Worm (Caenorhabditis elegans): ENCODE results near the gene F20G2.5.

ce11 chrV:13818824-13819408 is 47.6 kb downstream of the F20G2.5 start, which contains the start of gene sel-10:
- TF ChIP-seq unc-62 (GFP tag; optimal IDR thresholded peaks at IDR 0.05) (no peak), nhr-28 (tag; optimal IDR thresholded peaks at IDR 0.05) (no peak), nfya-1 (tag; optimal IDR thresholded peaks at IDR 0.05; ENCODE audit: insufficient read depth) (peak; percentile 76), nhr-77 (tag; optimal IDR thresholded peaks at IDR 0.05) (peak; percentile 3), ama-1 (optimal IDR thresholded peaks at IDR 0.05) (no peak), jun-1 (tag; optimal IDR thresholded peaks at IDR 0.05) (peak; percentile 51), mdl-1 (tag; optimal IDR thresholded peaks at IDR 0.05) (no peak), elt-1 (tag; optimal IDR thresholded peaks at IDR 0.05) (no peak), nhr-12 (tag; optimal IDR thresholded peaks at IDR 0.05) (no peak), snpc-4 (tag; optimal IDR thresholded peaks at IDR 0.05) (peak; percentile 83), ceh-28 (tag; optimal IDR thresholded peaks at IDR 0.05) (no peak), egl-27 (tag; optimal IDR thresholded peaks at IDR 0.05) (no peak), ceh-82 (tag; optimal IDR thresholded peaks at IDR 0.05) (no peak)

Data from whole organism, L3 larva.